Worm (Caenorhabditis elegans): ENCODE results near the gene Y56A3A.16.
A peak's percentile ranks its signal among the peaks of the same experiment; 100 is the strongest.

Gene Y56A3A.16

ce11 chrIII:11909778-11910177 is 4.3 kb downstream of the Y56A3A.16 start, which contains the start of gene faah-4:
TSS of gene faah-4 (minus strand) at chrIII:11909878.
- TF ChIP-seq D1046.2 (GFP tag; IDR thresholded peaks at IDR 0.05), result no peak
- TF ChIP-seq unc-39 (tag; optimal IDR thresholded peaks at IDR 0.05), result no peak
- no peak for TF ChIP-seq ces-1 (GFP tag; optimal IDR thresholded peaks at IDR 0.05)
- TF ChIP-seq unc-62 (GFP tag; optimal IDR thresholded peaks at IDR 0.05 in 1 of 2), result peak in 1 of 2 experiments; percentile 13
- TF ChIP-seq unc-62 (tag; optimal IDR thresholded peaks at IDR 0.05), result no peak
- no peak for TF ChIP-seq ceh-62 (tag; optimal IDR thresholded peaks at IDR 0.05)
- TF ChIP-seq pqm-1 (tag; optimal IDR thresholded peaks at IDR 0.05), result no peak
- TF ChIP-seq ama-1 (optimal IDR thresholded peaks at IDR 0.05), result no peak
- no peak for TF ChIP-seq aha-1 (tag)
- TF ChIP-seq spr-3 (GFP tag; optimal IDR thresholded peaks at IDR 0.05), result no peak

DNA sequence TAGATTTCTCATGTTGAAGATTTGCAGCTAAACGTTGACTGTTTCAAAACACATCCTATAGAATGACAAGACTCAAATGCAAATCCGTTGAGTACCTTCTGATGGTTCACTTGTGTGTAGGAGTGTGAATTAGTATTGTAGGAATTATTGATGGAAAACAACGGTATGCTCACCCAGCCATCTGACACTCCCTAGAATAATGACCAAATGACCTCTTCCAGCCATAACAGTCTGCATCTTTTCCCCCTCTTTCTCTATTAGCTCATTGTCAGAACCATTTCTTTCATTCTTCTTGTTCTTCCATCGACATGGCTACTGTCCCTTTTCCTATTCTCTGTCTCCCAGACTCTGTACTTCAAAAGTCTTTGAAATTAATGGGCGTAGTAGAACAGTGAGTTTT is 5.5 kb downstream of the Y56A3A.16 start, which contains the start of gene fbxb-24:
fbxb-24 (plus strand) TSS at position 301 of the 400 bp plus-strand sequence.
- no peak for TF ChIP-seq rbr-2 (tag; optimal IDR thresholded peaks at IDR 0.05)
- no peak for TF ChIP-seq pqm-1 (tag; optimal IDR thresholded peaks at IDR 0.05)
- TF ChIP-seq zfp-3 (GFP tag; conservative IDR thresholded peaks at IDR 0.05), result no peak
- no peak for TF ChIP-seq mxl-3 (GFP tag; optimal IDR thresholded peaks at IDR 0.05)
- no peak for TF ChIP-seq aha-1 (tag)
- TF ChIP-seq nhr-102 (tag; optimal IDR thresholded peaks at IDR 0.05), result no peak
- no peak for TF ChIP-seq spr-3 (GFP tag; optimal IDR thresholded peaks at IDR 0.05)
- no peak for TF ChIP-seq ZK546.5 (tag; optimal IDR thresholded peaks at IDR 0.05)
- no peak for TF ChIP-seq nhr-76 (tag; optimal IDR thresholded peaks at IDR 0.05)
- TF ChIP-seq Y48G9A.11 (GFP tag; IDR thresholded peaks at IDR 0.05), result no peak
- TF ChIP-seq lim-7 (GFP tag; IDR thresholded peaks at IDR 0.05), result no peak
- TF ChIP-seq tra-1 (GFP tag; IDR thresholded peaks at IDR 0.05), result no peak
- no peak for TF ChIP-seq ces-1 (GFP tag; optimal IDR thresholded peaks at IDR 0.05)
- no peak for TF ChIP-seq aly-2 (tag; optimal IDR thresholded peaks at IDR 0.05)
- no peak for TF ChIP-seq vab-7 (GFP tag; IDR thresholded peaks at IDR 0.05)
- no peak for TF ChIP-seq unc-62 (GFP tag; optimal IDR thresholded peaks at IDR 0.05 in 1 of 2)
- TF ChIP-seq unc-62 (tag; optimal IDR thresholded peaks at IDR 0.05), result no peak
- no peak for TF ChIP-seq daf-16 (GFP tag; optimal IDR thresholded peaks at IDR 0.05)
- TF ChIP-seq daf-16 (tag; optimal IDR thresholded peaks at IDR 0.05), result no peak
- no peak for TF ChIP-seq Y75B8A.6 (GFP tag; IDR thresholded peaks at IDR 0.05)
- TF ChIP-seq F44E2.7 (GFP tag; IDR thresholded peaks at IDR 0.05), result no peak
- no peak for TF ChIP-seq egl-27 (tag; optimal IDR thresholded peaks at IDR 0.05)

DNA sequence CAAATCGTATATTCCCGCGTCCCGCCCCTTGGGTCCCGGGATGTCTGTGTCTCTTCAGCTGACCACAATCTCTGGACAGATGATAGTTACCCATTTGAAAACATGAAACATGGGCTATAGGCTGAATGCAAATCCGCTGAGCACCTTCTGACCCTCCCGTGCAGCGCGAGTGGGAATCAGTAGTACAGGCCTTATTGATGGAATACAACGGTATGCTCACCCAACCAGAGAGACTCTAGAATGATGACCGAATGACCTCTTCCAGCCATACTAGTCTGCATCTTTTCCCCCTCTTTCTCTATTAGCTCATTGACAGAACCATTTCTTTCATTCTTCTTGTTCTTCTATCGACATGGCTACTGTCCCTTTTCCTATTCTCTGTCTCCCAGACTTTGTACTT is 6.9 kb downstream of the Y56A3A.16 start, which contains the start of gene sdz-33:
sdz-33 (plus strand) TSS at position 301 of the 400 bp plus-strand sequence.
- no peak for TF ChIP-seq ama-1 (optimal IDR thresholded peaks at IDR 0.05)

DNA sequence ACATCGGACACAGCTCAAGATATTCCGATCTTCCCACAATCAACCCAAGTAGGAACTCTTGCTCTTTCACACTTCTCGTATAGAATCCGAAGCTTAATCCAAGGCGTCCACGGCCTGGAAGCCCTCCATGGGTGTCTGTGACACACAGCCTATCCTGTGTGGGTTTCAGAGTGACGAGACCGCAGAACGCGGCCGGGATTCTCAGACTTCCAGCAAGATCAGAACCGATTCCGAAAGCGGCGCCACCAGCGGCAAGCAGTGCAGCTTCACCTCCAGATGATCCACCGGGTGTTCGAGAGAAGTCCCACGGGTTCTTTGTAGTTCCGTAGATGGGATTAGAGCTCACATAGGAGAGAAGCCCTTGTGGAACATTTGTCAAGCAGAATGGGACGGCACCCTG is 11.3 kb downstream of the Y56A3A.16 start:
- TF ChIP-seq set-16 (GFP tag; IDR thresholded peaks at IDR 0.05), result peak; percentile 79
- TF ChIP-seq saeg-2 (GFP tag; IDR thresholded peaks at IDR 0.05), result no peak

DNA sequence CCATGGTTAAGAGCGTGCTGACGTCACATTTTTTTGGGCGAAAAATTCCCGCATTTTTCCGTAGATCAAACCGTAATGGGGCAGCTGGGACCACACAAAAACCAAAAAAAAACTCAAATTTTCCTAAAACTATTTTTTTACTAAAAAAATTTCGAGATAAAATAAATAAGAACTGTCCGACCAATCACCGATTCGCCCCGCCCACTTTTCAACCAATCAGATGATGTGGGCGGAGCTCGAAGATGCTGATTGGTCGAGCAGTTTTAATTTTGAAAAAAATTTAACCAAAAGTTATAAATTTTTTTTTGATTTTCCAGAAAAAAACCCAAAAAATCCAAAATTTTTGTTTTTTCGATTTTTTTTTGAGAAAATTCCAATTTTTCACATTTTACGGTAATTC is 14.1 kb downstream of the Y56A3A.16 start:
- TF ChIP-seq ceh-62 (tag; optimal IDR thresholded peaks at IDR 0.05) (no peak), aha-1 (tag) (no peak), lin-1 (GFP tag; IDR thresholded peaks at IDR 0.05) (no peak), aly-2 (tag; optimal IDR thresholded peaks at IDR 0.05) (no peak), nhr-237 (tag; optimal IDR thresholded peaks at IDR 0.05) (no peak), gei-8 (GFP tag; optimal IDR thresholded peaks at IDR 0.05) (no peak), daf-16 (GFP tag; optimal IDR thresholded peaks at IDR 0.05) (no peak), daf-16 (tag; optimal IDR thresholded peaks at IDR 0.05) (no peak), mdl-1 (tag; optimal IDR thresholded peaks at IDR 0.05) (no peak), daf-19 (GFP tag; conservative IDR thresholded peaks at IDR 0.05) (no peak), mxl-3 (GFP tag; optimal IDR thresholded peaks at IDR 0.05) (no peak), pha-4 (GFP tag; IDR thresholded peaks at IDR 0.05) (no peak), pha-4 (tag; optimal IDR thresholded peaks at IDR 0.05) (no peak), ceh-44 (GFP tag; IDR thresholded peaks at IDR 0.05) (no peak), Y105C5A.15 (GFP tag; IDR thresholded peaks at IDR 0.05) (no peak), ces-1 (GFP tag; optimal IDR thresholded peaks at IDR 0.05) (no peak), F49E8.2 (tag; optimal IDR thresholded peaks at IDR 0.05; ENCODE audit: borderline replicate concordance) (no peak), attf-4 (tag; optimal IDR thresholded peaks at IDR 0.05) (no peak)

Measured in whole organism, L4 larva.